Worm (Caenorhabditis elegans) whole organism, L4/young adult: ENCODE measurements around the gene Y49E10.29.
A peak's percentile ranks its signal among the peaks of the same experiment; 100 is the strongest.

Source experiments
- W03F9.2 ChIP-seq: fragments of 150-350 bp; optimal IDR thresholded peaks from 2 replicates; lab custom pipeline; 2014; ENCODE audit warnings: missing biosample characterization, missing genetic modification characterization
- dao-5 ChIP-seq: sonication (generic microtip); optimal IDR thresholded peaks from 2 replicates; lab custom pipeline; 2016; ENCODE audit warnings: missing genotype, missing genetic modification characterization, moderate library complexity, missing compliant biosample characterization
- him-1 ChIP-seq: sonication (generic microtip); optimal IDR thresholded peaks from 2 replicates; lab custom pipeline; 2016; ENCODE audit warnings: missing genotype, missing genetic modification reagents, missing genetic modification characterization, missing compliant biosample characterization

Gene Y49E10.29

DNA sequence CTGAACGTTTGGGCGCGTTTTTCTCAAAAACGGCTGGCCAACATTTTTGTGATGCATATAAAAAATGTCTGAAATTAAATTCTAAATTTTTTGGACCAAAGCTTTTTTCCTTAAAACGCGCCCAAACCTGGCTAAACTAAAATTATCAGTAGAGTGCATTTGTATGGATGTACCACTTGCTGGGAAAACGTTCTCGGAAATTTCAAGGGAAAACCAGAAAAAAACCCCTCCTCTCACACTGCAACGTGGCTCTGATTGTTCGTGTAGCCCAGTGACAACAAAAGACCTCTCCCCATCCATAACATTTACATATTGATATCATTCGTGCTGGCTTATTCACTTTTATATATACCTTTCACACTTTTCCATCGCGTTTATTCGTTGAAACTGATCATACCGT, at the start of gene Y49E10.29:
TSS of gene Y49E10.29 (plus strand) at position 301 of the 400 bp plus-strand sequence.
- TF ChIP-seq dao-5 (tag; lab: Kevin White, UChicago) = no peak
- no peak for TF ChIP-seq W03F9.2 (tag; lab: Kevin White, UChicago)
- TF ChIP-seq him-1 (tag; lab: Kevin White, UChicago) = no peak

DNA sequence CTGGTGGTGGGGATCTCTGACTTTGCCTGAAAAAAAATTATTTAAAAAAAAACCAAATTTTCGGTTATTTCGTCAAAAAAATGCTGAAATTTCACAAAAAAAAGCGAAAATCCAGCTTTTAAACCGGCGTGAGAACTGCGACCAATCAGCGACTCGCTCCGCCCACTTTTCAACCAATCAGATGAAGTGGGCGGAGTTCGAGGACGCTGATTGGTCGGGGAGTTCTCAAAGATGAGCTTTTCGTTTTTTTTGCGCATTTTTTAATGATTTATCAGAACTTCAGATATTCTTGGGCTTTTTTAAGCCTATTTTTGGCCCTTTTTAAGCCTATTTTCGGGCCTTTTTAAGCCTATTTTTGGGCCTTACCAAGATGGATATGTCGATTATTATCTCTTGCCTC, 48.7 kb upstream of the Y49E10.29 start:
- no peak for TF ChIP-seq W03F9.2 (tag; lab: Kevin White, UChicago)

DNA sequence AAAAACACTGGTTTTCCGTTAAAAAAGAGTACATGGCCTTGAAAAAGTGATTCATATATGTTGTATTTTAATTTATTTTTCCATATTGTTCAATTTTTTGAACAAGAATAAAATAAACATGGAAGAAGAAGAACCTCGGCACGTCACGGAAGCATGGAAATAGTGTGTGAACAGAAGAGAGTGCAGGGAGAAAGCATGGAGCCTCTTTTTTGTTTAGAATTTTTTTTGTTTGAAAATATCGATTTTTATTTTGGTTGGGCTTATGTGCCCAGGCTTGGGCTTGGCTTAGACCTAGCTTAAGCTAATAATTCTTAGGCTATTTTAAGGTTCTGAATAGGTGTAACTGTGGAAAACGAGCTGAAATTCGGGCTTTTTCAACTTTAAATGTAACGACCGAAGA, 47.3 kb upstream of the Y49E10.29 start, which contains the start of gene tat-1:
TSS of gene tat-1 (minus strand) at position 11 of the 400 bp plus-strand sequence.
- TF ChIP-seq him-1 (tag; lab: Kevin White, UChicago) (no peak), dao-5 (tag; lab: Kevin White, UChicago) (no peak), W03F9.2 (tag; lab: Kevin White, UChicago) (no peak)

DNA sequence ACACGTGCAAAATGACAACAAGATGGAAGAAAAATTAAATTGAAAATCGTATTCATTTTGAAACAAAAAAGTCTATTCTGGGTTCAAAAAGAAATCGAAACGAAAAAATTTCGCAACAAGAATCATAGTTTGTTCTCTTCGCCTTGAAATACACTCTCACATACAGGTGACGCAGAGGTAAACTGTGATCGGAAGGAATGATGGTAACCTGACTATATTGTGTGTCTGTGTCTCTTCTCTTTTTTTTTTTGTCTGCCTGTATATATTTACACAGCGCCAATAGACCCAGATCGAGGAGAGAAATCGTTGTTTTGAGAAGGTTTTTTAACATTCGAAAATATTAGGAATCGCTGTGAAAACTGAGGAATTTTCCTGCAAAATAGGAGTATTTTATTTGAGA, 44.9 kb upstream of the Y49E10.29 start:
- TF ChIP-seq dao-5 (tag; lab: Kevin White, UChicago) (no peak), him-1 (tag; lab: Kevin White, UChicago) (no peak), W03F9.2 (tag; lab: Kevin White, UChicago) (peak; percentile 15)

DNA sequence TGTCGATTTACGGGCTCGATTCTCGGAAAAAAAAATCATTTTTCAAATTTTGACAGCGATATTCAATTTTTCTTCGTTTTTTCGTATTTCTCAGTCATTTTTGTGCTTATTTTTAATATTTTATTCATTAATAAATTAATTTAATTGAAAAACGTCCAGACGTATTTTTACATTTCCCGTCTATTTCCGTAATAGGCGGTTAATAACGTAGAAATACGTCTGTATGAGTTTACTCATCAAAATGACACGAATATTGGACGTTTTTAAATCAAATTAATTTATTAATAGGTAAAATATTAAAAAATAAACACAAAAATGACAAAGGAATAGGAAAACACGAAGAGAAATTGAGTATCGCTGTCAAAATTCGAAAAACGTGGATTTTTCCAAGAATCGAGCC, 44.3 kb upstream of the Y49E10.29 start:
- TF ChIP-seq him-1 (tag; lab: Kevin White, UChicago) (no peak), W03F9.2 (tag; lab: Kevin White, UChicago) (no peak), dao-5 (tag; lab: Kevin White, UChicago) (no peak)

DNA sequence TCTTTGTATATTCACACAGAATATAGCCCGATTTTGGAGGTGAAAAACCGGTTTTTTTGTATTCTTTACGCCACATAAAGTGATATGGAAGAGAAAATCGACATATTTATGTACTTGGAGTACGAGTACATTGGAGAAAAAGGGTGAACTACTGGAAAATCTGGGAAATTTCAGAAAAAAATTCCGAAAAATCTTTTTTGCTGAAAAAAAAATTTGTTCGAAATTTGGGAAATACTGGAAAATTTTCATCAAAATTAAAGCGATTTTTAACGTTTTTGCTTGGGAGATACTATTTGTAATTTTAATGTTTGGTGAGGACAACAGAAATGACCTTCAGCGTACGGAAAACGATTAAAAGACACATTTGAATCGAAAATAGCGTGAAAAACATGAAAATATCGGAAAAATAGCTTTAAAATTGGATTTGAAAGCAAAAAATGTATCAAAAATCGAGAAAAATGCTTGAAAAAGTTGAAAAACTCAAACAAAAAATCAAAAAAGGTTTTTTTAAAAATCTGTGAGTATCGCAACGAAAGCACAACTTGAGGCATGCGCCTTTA, 43.0 kb upstream of the Y49E10.29 start:
- TF ChIP-seq dao-5 (tag; lab: Kevin White, UChicago) = no peak
- no peak for TF ChIP-seq him-1 (tag; lab: Kevin White, UChicago)
- TF ChIP-seq W03F9.2 (tag; lab: Kevin White, UChicago) = no peak

DNA sequence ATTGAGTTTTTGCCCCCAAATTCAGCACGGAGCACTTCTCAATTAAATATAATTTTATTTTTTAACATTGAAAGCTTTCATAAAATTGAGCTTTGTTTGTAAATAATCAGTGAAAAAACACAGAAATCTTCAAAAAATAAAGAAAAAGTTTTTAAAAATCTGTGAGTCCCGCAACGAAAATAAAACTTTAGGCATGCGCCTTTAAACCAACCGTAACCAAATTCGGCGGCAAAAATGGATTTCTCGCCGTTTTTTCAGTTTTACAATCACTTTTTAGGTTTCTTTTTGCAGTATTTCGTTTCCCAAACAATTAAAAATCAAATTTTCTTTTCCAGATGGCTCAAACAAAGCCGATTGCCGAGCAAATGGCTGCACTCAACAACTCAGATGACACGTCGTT, 42.4 kb upstream of the Y49E10.29 start, which contains the start of gene pie-1:
TSS of gene pie-1 (plus strand) at position 336 of the 400 bp plus-strand sequence.
- TF ChIP-seq dao-5 (tag; lab: Kevin White, UChicago) (no peak), him-1 (tag; lab: Kevin White, UChicago) (no peak), W03F9.2 (tag; lab: Kevin White, UChicago) (no peak)

DNA sequence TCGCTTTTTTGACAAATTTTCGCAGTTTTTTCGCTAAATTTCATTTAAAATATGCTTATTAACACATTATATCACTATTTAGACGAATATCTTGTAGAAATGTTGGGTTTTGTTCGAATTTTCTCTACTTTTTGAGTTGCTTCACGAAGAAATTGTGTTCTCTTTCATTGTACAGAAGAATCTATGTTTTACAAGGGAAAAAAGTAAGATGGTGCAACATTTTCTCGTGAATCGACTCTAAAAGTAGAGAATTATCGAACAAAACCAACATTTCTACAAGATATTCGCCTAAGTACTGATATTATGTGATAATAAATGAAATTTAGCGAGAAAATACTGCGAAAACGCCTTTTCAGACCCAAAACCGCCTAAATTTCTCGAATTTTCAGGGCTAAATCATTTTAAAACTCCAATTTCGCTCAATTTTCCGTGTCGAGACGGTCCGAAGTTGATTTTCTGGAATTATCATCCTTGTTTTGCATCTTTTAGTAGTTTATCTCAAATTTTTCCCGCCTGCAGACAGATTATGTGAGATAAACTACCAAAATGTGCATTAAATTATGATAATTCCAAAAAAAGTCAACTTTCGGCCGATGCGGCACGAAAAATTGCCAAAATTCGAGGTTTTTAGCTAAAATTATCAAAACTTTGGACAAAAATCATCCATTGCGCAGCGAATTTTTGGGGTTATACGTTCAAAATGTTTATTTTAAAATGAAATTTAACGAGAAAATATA, 41.3 kb upstream of the Y49E10.29 start:
- TF ChIP-seq dao-5 (tag; lab: Kevin White, UChicago) (no peak), W03F9.2 (tag; lab: Kevin White, UChicago) (no peak), him-1 (tag; lab: Kevin White, UChicago) (no peak)

DNA sequence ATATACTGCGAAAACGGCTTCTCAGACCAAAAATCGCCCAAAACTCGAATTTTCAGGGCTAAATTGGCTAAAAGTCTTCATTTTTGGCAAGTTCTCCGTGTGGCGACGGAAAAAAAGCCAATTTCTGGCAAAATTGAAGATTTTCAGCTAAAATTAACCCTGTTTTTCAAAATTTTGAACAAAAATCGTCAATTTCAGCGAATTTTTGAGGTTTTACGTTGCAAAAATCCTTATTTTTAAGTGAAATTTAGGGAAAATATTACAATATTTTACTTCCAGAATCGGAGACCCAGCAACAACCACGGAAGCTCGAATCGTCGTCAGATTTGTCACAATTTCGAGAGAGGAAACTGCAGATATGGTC, 40.7 kb upstream of the Y49E10.29 start:
- TF ChIP-seq dao-5 (tag; lab: Kevin White, UChicago) = no peak
- no peak for TF ChIP-seq W03F9.2 (tag; lab: Kevin White, UChicago)
- no peak for TF ChIP-seq him-1 (tag; lab: Kevin White, UChicago)

DNA sequence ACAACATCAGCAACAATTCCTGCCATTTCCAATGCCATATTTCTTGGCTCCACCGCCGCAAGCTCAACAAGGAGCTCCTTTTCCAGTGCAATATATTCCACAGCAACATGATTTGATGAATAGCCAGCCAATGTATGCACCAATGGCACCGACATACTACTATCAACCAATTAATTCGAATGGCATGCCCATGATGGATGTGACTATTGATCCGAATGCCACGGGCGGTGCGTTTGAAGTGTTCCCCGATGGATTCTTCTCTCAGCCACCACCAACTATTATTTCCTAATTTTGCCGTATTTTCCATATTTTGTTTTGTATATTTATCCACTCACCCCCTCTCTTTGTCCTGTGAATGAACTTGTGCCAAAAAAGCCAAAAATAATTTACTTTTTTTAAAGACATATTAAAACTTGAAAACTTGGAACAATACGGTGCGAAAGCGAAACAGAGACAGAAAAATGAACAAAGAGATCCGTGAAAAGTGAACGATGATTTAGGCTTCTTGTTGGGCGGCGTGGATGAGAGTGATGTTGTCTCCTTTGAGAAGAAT, 40.1 kb upstream of the Y49E10.29 start:
- no peak for TF ChIP-seq W03F9.2 (tag; lab: Kevin White, UChicago)

DNA sequence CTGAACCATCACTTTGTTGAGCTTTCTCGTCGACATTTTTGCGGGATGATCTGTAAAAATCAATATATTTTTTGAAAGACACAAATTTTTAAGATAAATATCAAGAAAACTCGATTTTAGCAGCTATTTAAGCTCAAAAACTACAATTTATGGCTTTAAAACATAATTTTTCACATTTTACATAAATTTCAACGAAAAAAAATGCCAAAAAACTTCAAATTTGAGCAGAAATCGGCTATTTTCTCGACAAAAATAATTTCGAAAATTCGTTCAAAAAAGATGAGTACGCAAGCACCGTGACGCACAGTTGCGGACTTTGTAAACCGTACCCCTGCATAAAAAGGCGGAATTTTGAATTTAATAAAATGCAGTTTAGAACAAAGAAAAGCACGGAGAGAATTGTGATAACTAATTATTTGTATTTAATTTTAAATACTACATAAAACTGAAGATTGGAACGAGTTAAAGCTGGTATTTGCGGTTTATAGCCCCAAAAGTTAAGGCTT, 39.3 kb upstream of the Y49E10.29 start, which contains the start of gene snr-6:
TSS of gene snr-6 (minus strand) at position 51 of the 506 bp plus-strand sequence.
- peak; percentile 80 for TF ChIP-seq W03F9.2 (tag; lab: Kevin White, UChicago)
- TF ChIP-seq dao-5 (tag; lab: Kevin White, UChicago) = no peak

DNA sequence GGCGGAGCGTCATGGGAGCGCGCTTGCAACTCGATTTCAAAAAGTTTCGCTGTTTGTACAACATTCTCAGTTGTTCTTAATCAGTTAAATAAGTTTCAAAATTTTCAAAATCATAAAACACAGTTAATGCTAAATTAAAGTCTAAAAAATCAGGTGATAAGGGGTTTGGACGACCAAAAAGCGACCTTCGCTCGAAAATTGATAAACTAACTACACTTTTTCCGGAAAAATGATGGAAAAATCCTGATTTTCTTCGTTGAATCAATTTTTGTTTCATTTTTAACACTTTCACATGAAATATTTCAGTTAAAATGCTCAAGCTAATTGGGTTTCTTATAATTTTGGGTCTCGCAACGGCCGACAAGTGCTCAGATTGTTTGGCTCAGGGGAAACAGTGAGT, 38.8 kb upstream of the Y49E10.29 start, which contains the start of gene Y49E10.16:
TSS of gene Y49E10.16 (plus strand) at position 301 of the 400 bp plus-strand sequence.
- TF ChIP-seq him-1 (tag; lab: Kevin White, UChicago) (no peak), dao-5 (tag; lab: Kevin White, UChicago) (no peak), W03F9.2 (tag; lab: Kevin White, UChicago) (no peak)

DNA sequence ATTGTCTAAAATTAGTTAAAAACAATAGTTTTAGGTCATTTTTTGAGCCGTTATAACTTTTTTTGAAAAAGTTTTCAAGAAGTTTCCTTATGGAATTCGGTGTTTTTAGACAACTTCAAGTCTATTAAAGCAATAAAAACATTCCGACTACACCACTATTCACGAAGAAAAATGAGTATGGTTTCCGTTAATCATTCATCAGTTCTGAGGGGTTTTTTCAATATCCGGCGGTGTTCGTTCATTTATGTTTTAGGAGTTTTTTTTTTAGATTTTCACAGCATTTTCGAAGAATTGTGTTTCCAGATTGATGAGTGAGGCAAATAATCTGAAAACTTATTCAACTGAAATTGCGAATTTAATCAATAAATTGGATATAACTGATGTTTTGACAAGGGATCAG, 34.9 kb upstream of the Y49E10.29 start, which contains the start of gene Y49E10.27:
TSS of gene Y49E10.27 (plus strand) at position 301 of the 400 bp plus-strand sequence.
- TF ChIP-seq dao-5 (tag; lab: Kevin White, UChicago) (no peak), him-1 (tag; lab: Kevin White, UChicago) (no peak)
